Fruit fly (Drosophila melanogaster): ENCODE results near the gene MSBP.
A peak's percentile ranks its signal among the peaks of the same experiment; 100 is the strongest.

MSBP gene

DNA sequence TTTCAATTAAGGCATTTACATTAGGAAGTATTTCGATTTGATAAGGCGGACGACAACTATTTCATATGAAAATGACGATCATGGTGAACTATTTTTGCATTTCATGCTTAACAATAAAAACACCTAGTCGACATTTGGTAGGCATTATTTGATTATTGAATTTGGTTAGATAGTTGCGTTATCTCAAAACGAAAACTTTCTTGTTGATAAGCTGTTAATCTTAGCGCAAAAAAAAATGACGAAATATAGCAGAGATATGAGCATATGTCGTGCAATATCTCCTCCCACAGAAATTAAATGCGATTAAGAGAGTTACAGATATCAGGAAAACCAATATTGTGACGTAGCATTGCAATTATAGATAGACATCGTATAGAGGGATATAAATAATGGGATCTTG is 1.1 kb downstream of the MSBP start:
- no peak for TF ChIP-seq psq (GFP tag; optimal IDR thresholded peaks at IDR 0.05)
- no peak for TF ChIP-seq usp (GFP tag; optimal IDR thresholded peaks at IDR 0.05)
- no peak for TF ChIP-seq Mio (GFP tag; optimal IDR thresholded peaks at IDR 0.05)
- TF ChIP-seq OdsH (GFP tag; optimal IDR thresholded peaks at IDR 0.05) = no peak
- no peak for TF ChIP-seq ey (GFP tag; optimal IDR thresholded peaks at IDR 0.05)
- TF ChIP-seq Sp1 (GFP tag; optimal IDR thresholded peaks at IDR 0.05) = no peak
- no peak for TF ChIP-seq jim (GFP tag; optimal IDR thresholded peaks at IDR 0.05)
- no peak for TF ChIP-seq woc (GFP tag; optimal IDR thresholded peaks at IDR 0.05)
- TF ChIP-seq dsf (GFP tag; optimal IDR thresholded peaks at IDR 0.05; ENCODE audit: borderline replicate concordance) = no peak
- no peak for TF ChIP-seq Myc (optimal IDR thresholded peaks at IDR 0.05)

DNA sequence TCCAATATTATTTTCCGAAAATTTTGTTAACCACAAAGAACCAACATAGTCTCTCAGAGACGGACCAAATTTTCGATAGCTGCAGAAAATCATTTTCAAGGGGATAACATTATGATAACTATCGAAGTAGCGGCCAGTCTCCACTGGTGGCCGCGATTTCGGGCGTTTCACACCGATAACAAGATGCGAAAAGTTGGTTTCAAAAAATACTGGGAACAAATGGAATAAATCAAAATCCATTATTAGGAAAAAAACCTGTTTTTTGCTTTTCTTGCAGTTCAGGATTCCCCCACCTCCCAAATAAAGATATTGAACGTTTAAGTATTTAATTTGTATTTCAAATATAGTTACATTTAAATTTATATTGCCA is 2.7 kb downstream of the MSBP start, which contains the start of gene tay:
Gene tay, minus strand, starts transcription at position 65 of the 370 bp plus-strand sequence.
- no peak for TF ChIP-seq HLH106 (tag; optimal IDR thresholded peaks at IDR 0.05)
- no peak for TF ChIP-seq Rel (GFP tag; optimal IDR thresholded peaks at IDR 0.05)
- TF ChIP-seq Rel (tag; optimal IDR thresholded peaks at IDR 0.05) = peak; percentile 44
- peak; percentile 18 for TF ChIP-seq Myc (optimal IDR thresholded peaks at IDR 0.05)
- TF ChIP-seq Hr78 (GFP tag; optimal IDR thresholded peaks at IDR 0.05) = no peak
- TF ChIP-seq sv (GFP tag; optimal IDR thresholded peaks at IDR 0.05) = no peak
- TF ChIP-seq sage (GFP tag; optimal IDR thresholded peaks at IDR 0.05) = no peak
- no peak for TF ChIP-seq lola (GFP tag; optimal IDR thresholded peaks at IDR 0.05)
- TF ChIP-seq rgr (GFP tag; optimal IDR thresholded peaks at IDR 0.05) = peak; percentile 15
- no peak for TF ChIP-seq Jra (GFP tag; optimal IDR thresholded peaks at IDR 0.05)
- no peak for TF ChIP-seq pan (optimal IDR thresholded peaks at IDR 0.05)
- no peak for TF ChIP-seq fru (GFP tag; optimal IDR thresholded peaks at IDR 0.05)
- TF ChIP-seq Hr83 (GFP tag; optimal IDR thresholded peaks at IDR 0.05; ENCODE audit: poor library complexity, severe bottlenecking) = peak; percentile 4

dm6 chrX:15886411-15887246 is 3.3 kb downstream of the MSBP start:
- peak; percentile 84 for TF ChIP-seq Sp1 (GFP tag; optimal IDR thresholded peaks at IDR 0.05)
- TF ChIP-seq foxo (GFP tag; optimal IDR thresholded peaks at IDR 0.05) = no peak
- TF ChIP-seq tai (GFP tag; optimal IDR thresholded peaks at IDR 0.05) = no peak
- TF ChIP-seq dmrt93B (GFP tag; optimal IDR thresholded peaks at IDR 0.05) = no peak
- peak; percentile 67 for TF ChIP-seq sage (GFP tag; optimal IDR thresholded peaks at IDR 0.05)
- TF ChIP-seq CrebA (GFP tag; optimal IDR thresholded peaks at IDR 0.05; ENCODE audit: borderline replicate concordance) = no peak
- no peak for TF ChIP-seq OdsH (GFP tag; optimal IDR thresholded peaks at IDR 0.05)
- TF ChIP-seq Abd-B (GFP tag; optimal IDR thresholded peaks at IDR 0.05) = no peak
- no peak for TF ChIP-seq h (GFP tag; optimal IDR thresholded peaks at IDR 0.05)
- no peak for TF ChIP-seq ey (GFP tag; optimal IDR thresholded peaks at IDR 0.05)
- TF ChIP-seq Hr83 (GFP tag; optimal IDR thresholded peaks at IDR 0.05; ENCODE audit: poor library complexity, severe bottlenecking) = no peak
- TF ChIP-seq Myc (optimal IDR thresholded peaks at IDR 0.05) = no peak
- TF ChIP-seq CG9705 (GFP tag; optimal IDR thresholded peaks at IDR 0.05) = no peak
- TF ChIP-seq pan (optimal IDR thresholded peaks at IDR 0.05) = no peak
- TF ChIP-seq CG32264 (GFP tag; optimal IDR thresholded peaks at IDR 0.05) = peak; percentile 38
- TF ChIP-seq Dif (GFP tag; optimal IDR thresholded peaks at IDR 0.05; ENCODE audit: partially characterized antibody) = no peak
- no peak for TF ChIP-seq Mio (GFP tag; optimal IDR thresholded peaks at IDR 0.05)
- no peak for TF ChIP-seq Hnf4 (GFP tag; optimal IDR thresholded peaks at IDR 0.05)
- no peak for TF ChIP-seq jim (GFP tag; optimal IDR thresholded peaks at IDR 0.05)
- TF ChIP-seq Vsx2 (GFP tag; optimal IDR thresholded peaks at IDR 0.05; ENCODE audit: partially characterized antibody) = no peak
- no peak for TF ChIP-seq brk (GFP tag; optimal IDR thresholded peaks at IDR 0.05)
- TF ChIP-seq Rel (GFP tag; optimal IDR thresholded peaks at IDR 0.05) = peak; percentile 35
- peak; percentile 38 for TF ChIP-seq Rel (tag; optimal IDR thresholded peaks at IDR 0.05)
- TF ChIP-seq woc (GFP tag; optimal IDR thresholded peaks at IDR 0.05) = no peak
- no peak for TF ChIP-seq N (GFP tag; optimal IDR thresholded peaks at IDR 0.05)
- no peak for TF ChIP-seq dsf (GFP tag; optimal IDR thresholded peaks at IDR 0.05; ENCODE audit: borderline replicate concordance)
- TF ChIP-seq rgr (GFP tag; optimal IDR thresholded peaks at IDR 0.05) = no peak
- TF ChIP-seq lola (GFP tag; optimal IDR thresholded peaks at IDR 0.05) = no peak
- no peak for TF ChIP-seq sv (GFP tag; optimal IDR thresholded peaks at IDR 0.05)
- no peak for TF ChIP-seq HLH106 (tag; optimal IDR thresholded peaks at IDR 0.05)
- TF ChIP-seq dl (GFP tag; optimal IDR thresholded peaks at IDR 0.05; ENCODE audit: insufficient read depth in 1 of 2, partially characterized antibody in 2 of 2) = no peak
- peak; percentile 21 for TF ChIP-seq br (GFP tag; optimal IDR thresholded peaks at IDR 0.05)
- peak; percentile 100 for TF ChIP-seq psq (GFP tag; optimal IDR thresholded peaks at IDR 0.05)
- no peak for TF ChIP-seq GATAd (GFP tag; optimal IDR thresholded peaks at IDR 0.05)
- no peak for TF ChIP-seq fru (GFP tag; optimal IDR thresholded peaks at IDR 0.05)
- no peak for TF ChIP-seq Jra (GFP tag; optimal IDR thresholded peaks at IDR 0.05)
- TF ChIP-seq Hr78 (GFP tag; optimal IDR thresholded peaks at IDR 0.05) = no peak
- TF ChIP-seq Dfd (GFP tag; optimal IDR thresholded peaks at IDR 0.05) = no peak
- no peak for TF ChIP-seq usp (GFP tag; optimal IDR thresholded peaks at IDR 0.05)
